Worm (Caenorhabditis elegans) whole organism, L3 larva: Measurements from ENCODE around the gene tbc-3.

Experiments used
- R02D3.7 ChIP-seq: fragments of 150-350 bp; optimal IDR thresholded peaks from 2 replicates; lab custom pipeline; 2014; ENCODE audit warnings: missing biosample characterization, missing genetic modification characterization
- ZK546.5 ChIP-seq: sonication (generic microtip); optimal IDR thresholded peaks from 2 replicates; lab custom pipeline; 2017; ENCODE audit warnings: missing biosample characterization, missing genetic modification characterization
- aly-2 ChIP-seq: fragments of 150-350 bp; optimal IDR thresholded peaks from 2 replicates; lab custom pipeline; 2014; ENCODE audit warnings: missing biosample characterization, missing genetic modification characterization
- ama-1 ChIP-seq: fragments of 150-350 bp; optimal IDR thresholded peaks from 2 replicates; lab custom pipeline; 2018
- ceh-16 ChIP-seq: sonication (generic microtip); optimal IDR thresholded peaks from 2 replicates; lab custom pipeline; 2017; ENCODE audit warnings: missing biosample characterization, missing genetic modification characterization
- ceh-28 ChIP-seq: fragments of 150-350 bp; optimal IDR thresholded peaks from 2 replicates; lab custom pipeline; 2014; ENCODE audit warnings: missing biosample characterization, missing genetic modification reagents, missing genetic modification characterization
- ceh-82 ChIP-seq: fragments of 150-350 bp; optimal IDR thresholded peaks from 2 replicates; lab custom pipeline; 2014; ENCODE audit warnings: missing biosample characterization, missing genetic modification characterization
- ceh-9 ChIP-seq: sonication (generic microtip); optimal IDR thresholded peaks from 2 replicates; lab custom pipeline; 2018; ENCODE audit warnings: missing biosample characterization, missing genetic modification characterization
- daf-12 ChIP-seq: fragments of 150-350 bp; optimal IDR thresholded peaks from 2 replicates; lab custom pipeline; 2014; ENCODE audit warnings: missing biosample characterization, missing genetic modification reagents, missing genetic modification characterization
- egl-27 ChIP-seq: sonication (generic microtip); optimal IDR thresholded peaks from 4 replicates; lab custom pipeline; 2017; ENCODE audit warnings: missing biosample characterization, missing genetic modification reagents, missing genetic modification characterization
- egl-5 ChIP-seq: fragments of 150-350 bp; optimal IDR thresholded peaks from 2 replicates; lab custom pipeline; 2017; ENCODE audit warnings: missing biosample characterization, missing genetic modification reagents, missing genetic modification characterization, inconsistent platforms
- elt-1 ChIP-seq: fragments of 150-350 bp; optimal IDR thresholded peaks from 2 replicates; lab custom pipeline; 2014; ENCODE audit warnings: missing biosample characterization, missing genetic modification characterization
- elt-2 ChIP-seq: sonication (generic microtip); optimal IDR thresholded peaks from 2 replicates; lab custom pipeline; 2016; ENCODE audit warnings: missing genetic modification reagents, mild to moderate bottlenecking, missing genetic modification characterization, missing compliant biosample characterization
- elt-3 ChIP-seq, 3 experiments: fragments of 150-350 bp in 1 of 3; sonication (generic microtip) in 2 of 3; optimal IDR thresholded peaks; 2 replicates in 2 of 3; 4 replicates in 1 of 3; lab custom pipeline; 2014 to 2017; ENCODE audit warnings: missing biosample characterization in 3 of 3, missing genetic modification characterization in 3 of 3
- eor-1 ChIP-seq, 2 experiments: fragments of 150-350 bp; optimal IDR thresholded peaks; 2 replicates each; lab custom pipeline; 2014 to 2018; ENCODE audit warnings: missing biosample characterization in 2 of 2, missing genetic modification characterization in 2 of 2
- fkh-10 ChIP-seq: sonication (generic microtip); optimal IDR thresholded peaks from 2 replicates; lab custom pipeline; 2017; ENCODE audit warnings: missing biosample characterization, missing genetic modification reagents, missing genetic modification characterization
- fkh-2 ChIP-seq: fragments of 150-350 bp; optimal IDR thresholded peaks from 2 replicates; lab custom pipeline; 2014; ENCODE audit warnings: missing biosample characterization, missing genetic modification reagents, missing genetic modification characterization
- fos-1 ChIP-seq: fragments of 150-350 bp; optimal IDR thresholded peaks from 2 replicates; lab custom pipeline; 2014; ENCODE audit warnings: missing biosample characterization, missing genetic modification characterization
- hmg-11 ChIP-seq: sonication (generic microtip); optimal IDR thresholded peaks from 2 replicates; lab custom pipeline; 2016; ENCODE audit warnings: missing genetic modification characterization, missing compliant biosample characterization
- jun-1 ChIP-seq: fragments of 150-350 bp; optimal IDR thresholded peaks from 2 replicates; lab custom pipeline; 2014; ENCODE audit warnings: missing biosample characterization, missing genetic modification reagents, missing genetic modification characterization
- lin-15B ChIP-seq: fragments of 150-350 bp; optimal IDR thresholded peaks from 2 replicates; lab custom pipeline; 2014; ENCODE audit warnings: missing biosample characterization, missing genetic modification characterization
- lin-39 ChIP-seq: fragments of 150-350 bp; optimal IDR thresholded peaks from 2 replicates; lab custom pipeline; 2018; ENCODE audit warnings: missing biosample characterization, missing genetic modification reagents, missing genetic modification characterization
- lsy-12 ChIP-seq: sonication (generic microtip); optimal IDR thresholded peaks from 2 replicates; lab custom pipeline; 2016; ENCODE audit warnings: mild to moderate bottlenecking, missing genetic modification characterization, missing compliant biosample characterization
- mdl-1 ChIP-seq: fragments of 150-350 bp; optimal IDR thresholded peaks from 2 replicates; lab custom pipeline; 2014; ENCODE audit warnings: missing biosample characterization, missing genetic modification characterization
- mml-1 ChIP-seq: fragments of 150-350 bp; sonication (generic microtip); optimal IDR thresholded peaks from 3 replicates; lab custom pipeline; 2014; ENCODE audit warnings: missing biosample characterization, missing genetic modification characterization
- nfya-1 ChIP-seq: sonication (generic microtip); optimal IDR thresholded peaks from 2 replicates; lab custom pipeline; 2017; ENCODE audit warnings: missing genetic modification characterization, mild to moderate bottlenecking, missing compliant biosample characterization, antibody characterized with exemption, moderate library complexity; ENCODE audit not compliant: insufficient read depth
- nhr-11 ChIP-seq: fragments of 150-350 bp; optimal IDR thresholded peaks from 2 replicates; lab custom pipeline; 2014; ENCODE audit warnings: missing biosample characterization, missing genetic modification characterization
- nhr-12 ChIP-seq: fragments of 150-350 bp; optimal IDR thresholded peaks from 2 replicates; lab custom pipeline; 2014; ENCODE audit warnings: missing biosample characterization, missing genetic modification characterization
- nhr-23 ChIP-seq: fragments of 150-350 bp; optimal IDR thresholded peaks from 2 replicates; lab custom pipeline; 2014; ENCODE audit warnings: missing biosample characterization, missing genetic modification reagents, missing genetic modification characterization
- nhr-237 ChIP-seq: fragments of 150-350 bp; optimal IDR thresholded peaks from 2 replicates; lab custom pipeline; 2014; ENCODE audit warnings: missing biosample characterization, missing genetic modification characterization
- nhr-25 ChIP-seq: sonication (generic microtip); optimal IDR thresholded peaks from 2 replicates; lab custom pipeline; 2017; ENCODE audit warnings: missing biosample characterization, missing genetic modification characterization
- nhr-28 ChIP-seq: fragments of 150-350 bp; optimal IDR thresholded peaks from 2 replicates; lab custom pipeline; 2014; ENCODE audit warnings: missing biosample characterization, missing genetic modification characterization
- nhr-43 ChIP-seq: sonication (generic microtip); optimal IDR thresholded peaks from 2 replicates; lab custom pipeline; 2016; ENCODE audit warnings: mild to moderate bottlenecking, missing genetic modification characterization, missing compliant biosample characterization; ENCODE audit not compliant: poor library complexity, severe bottlenecking
- nhr-67 ChIP-seq: fragments of 150-350 bp; optimal IDR thresholded peaks from 2 replicates; lab custom pipeline; 2014; ENCODE audit warnings: missing biosample characterization, missing genetic modification characterization
- nhr-76 ChIP-seq: fragments of 150-350 bp; sonication (generic microtip); optimal IDR thresholded peaks from 5 replicates; lab custom pipeline; 2014; ENCODE audit warnings: missing biosample characterization, missing genetic modification characterization
- nhr-77 ChIP-seq: fragments of 150-350 bp; optimal IDR thresholded peaks from 2 replicates; lab custom pipeline; 2014; ENCODE audit warnings: missing biosample characterization, missing genetic modification characterization
- pha-4 ChIP-seq: fragments of 150-350 bp; optimal IDR thresholded peaks from 2 replicates; lab custom pipeline; 2014; ENCODE audit warnings: missing biosample characterization, missing genetic modification reagents, missing genetic modification characterization
- pqm-1 ChIP-seq: fragments of 150-350 bp; optimal IDR thresholded peaks from 2 replicates; lab custom pipeline; 2017; ENCODE audit warnings: missing biosample characterization, missing genetic modification characterization, inconsistent platforms
- sea-2 ChIP-seq: fragments of 150-350 bp; sonication (generic microtip); optimal IDR thresholded peaks from 4 replicates; lab custom pipeline; 2014; ENCODE audit warnings: missing biosample characterization, missing genetic modification reagents, missing genetic modification characterization
- skn-1 ChIP-seq: fragments of 150-350 bp; optimal IDR thresholded peaks from 2 replicates; lab custom pipeline; 2014; ENCODE audit warnings: missing biosample characterization, missing genetic modification characterization
- snpc-4 ChIP-seq: fragments of 150-350 bp; optimal IDR thresholded peaks from 2 replicates; lab custom pipeline; 2014; ENCODE audit warnings: missing biosample characterization, missing genetic modification characterization
- tbx-2 ChIP-seq: sonication (generic microtip); optimal IDR thresholded peaks from 2 replicates; lab custom pipeline; 2016; ENCODE audit warnings: mild to moderate bottlenecking, missing genetic modification characterization, missing compliant biosample characterization
- unc-39 ChIP-seq: sonication (generic microtip); optimal IDR thresholded peaks from 4 replicates; lab custom pipeline; 2017; ENCODE audit warnings: missing biosample characterization, missing genetic modification characterization
- unc-62 ChIP-seq: fragments of 150-350 bp; sonication (generic microtip); optimal IDR thresholded peaks from 4 replicates; lab custom pipeline; 2014; ENCODE audit warnings: missing biosample characterization, missing genetic modification reagents, missing genetic modification characterization
- zag-1 ChIP-seq: fragments of 150-350 bp; optimal IDR thresholded peaks from 2 replicates; lab custom pipeline; 2014; ENCODE audit warnings: missing biosample characterization, missing genetic modification characterization
- ztf-11 ChIP-seq: fragments of 150-350 bp; optimal IDR thresholded peaks from 2 replicates; lab custom pipeline; 2014; ENCODE audit warnings: missing biosample characterization, missing genetic modification characterization
- ztf-4 ChIP-seq: fragments of 150-350 bp; optimal IDR thresholded peaks from 2 replicates; lab custom pipeline; 2014; ENCODE audit warnings: missing biosample characterization, missing genetic modification characterization

The tbc-3 gene

DNA sequence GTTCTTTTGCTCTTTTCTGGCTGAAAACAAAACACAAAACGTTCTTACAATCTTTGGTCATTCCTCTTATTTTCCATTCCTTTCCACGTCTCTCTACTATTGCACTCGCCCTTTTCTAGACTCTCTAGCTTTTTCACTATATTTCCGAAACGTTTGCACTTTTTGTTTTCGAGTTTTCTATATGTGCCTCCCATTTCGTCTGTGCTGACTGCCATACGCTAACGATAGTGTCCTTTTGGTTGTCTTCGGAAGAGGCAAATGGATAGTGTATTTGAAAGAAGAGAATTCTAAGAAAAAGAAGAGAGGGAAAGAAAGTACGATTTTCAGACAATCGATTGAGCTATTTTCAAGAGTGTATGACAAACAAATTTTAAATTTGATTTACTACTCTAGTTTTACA lies 26.0 kb upstream of the tbc-3 start:
- TF ChIP-seq nhr-67 (tag; lab: Kevin White, UChicago), result no peak
- TF ChIP-seq pha-4 (tag; lab: Kevin White, UChicago), result peak; percentile 66
- no peak for TF ChIP-seq ZK546.5 (tag; lab: Kevin White, UChicago)
- no peak for TF ChIP-seq fkh-10 (GFP tag; lab: Kevin White, UChicago)
- TF ChIP-seq ztf-4 (tag; lab: Kevin White, UChicago), result no peak
- peak; percentile 77 for TF ChIP-seq pqm-1
- no peak for TF ChIP-seq ceh-82 (tag; lab: Kevin White, UChicago)
- no peak for TF ChIP-seq elt-1
- no peak for TF ChIP-seq egl-5
- no peak for TF ChIP-seq tbx-2
- no peak for TF ChIP-seq daf-12 (tag; lab: Kevin White, UChicago)
- no peak for TF ChIP-seq unc-62
- TF ChIP-seq mml-1 (tag; lab: Kevin White, UChicago), result no peak
- peak; percentile 2 for TF ChIP-seq skn-1 (tag; lab: Kevin White, UChicago)
- TF ChIP-seq nfya-1 (tag; lab: Kevin White, UChicago), result peak; percentile 57
- TF ChIP-seq jun-1, result no peak
- no peak for TF ChIP-seq nhr-12
- no peak for TF ChIP-seq aly-2
- TF ChIP-seq ceh-16 (tag; lab: Kevin White, UChicago), result no peak
- no peak for TF ChIP-seq unc-39
- TF ChIP-seq lin-15B, result peak; percentile 18
- TF ChIP-seq elt-3 (tag; optimal IDR thresholded peaks at IDR 0.05; lab: Kevin White, UChicago), result no peak
- no peak for TF ChIP-seq nhr-28 (tag; lab: Kevin White, UChicago)
- no peak for TF ChIP-seq zag-1 (tag; lab: Kevin White, UChicago)
- TF ChIP-seq lin-39 (tag; lab: Kevin White, UChicago), result peak; percentile 1
- TF ChIP-seq nhr-11 (tag; lab: Kevin White, UChicago), result no peak
- no peak for TF ChIP-seq nhr-77 (tag; lab: Kevin White, UChicago)
- TF ChIP-seq fos-1 (tag; lab: Kevin White, UChicago), result no peak
- TF ChIP-seq snpc-4 (tag; lab: Kevin White, UChicago), result no peak
- TF ChIP-seq ceh-9 (tag; lab: Kevin White, UChicago), result no peak
- no peak for TF ChIP-seq sea-2 (GFP tag; lab: Kevin White, UChicago)
- no peak for TF ChIP-seq nhr-76 (tag; lab: Kevin White, UChicago)
- TF ChIP-seq ceh-28 (tag; lab: Kevin White, UChicago), result peak; percentile 26
- no peak for TF ChIP-seq nhr-43 (tag; lab: Kevin White, UChicago)
- no peak for TF ChIP-seq ama-1 (lab: Kevin White, UChicago)
- no peak for TF ChIP-seq mdl-1 (tag; lab: Kevin White, UChicago)
- no peak for TF ChIP-seq eor-1 (tag; optimal IDR thresholded peaks at IDR 0.05; lab: Kevin White, UChicago)
- no peak for TF ChIP-seq ztf-11 (tag; lab: Kevin White, UChicago)
- no peak for TF ChIP-seq nhr-23 (tag; lab: Kevin White, UChicago)
- TF ChIP-seq egl-27 (tag; lab: Kevin White, UChicago), result no peak
- no peak for TF ChIP-seq nhr-25
- TF ChIP-seq lsy-12, result no peak
- TF ChIP-seq nhr-237 (tag; lab: Kevin White, UChicago), result no peak
- TF ChIP-seq R02D3.7 (tag; lab: Kevin White, UChicago), result no peak
- TF ChIP-seq fkh-2 (tag; lab: Kevin White, UChicago), result no peak
- TF ChIP-seq elt-2 (tag; lab: Kevin White, UChicago), result peak; percentile 60
- peak; percentile 29 for TF ChIP-seq hmg-11 (tag; lab: Kevin White, UChicago)

DNA sequence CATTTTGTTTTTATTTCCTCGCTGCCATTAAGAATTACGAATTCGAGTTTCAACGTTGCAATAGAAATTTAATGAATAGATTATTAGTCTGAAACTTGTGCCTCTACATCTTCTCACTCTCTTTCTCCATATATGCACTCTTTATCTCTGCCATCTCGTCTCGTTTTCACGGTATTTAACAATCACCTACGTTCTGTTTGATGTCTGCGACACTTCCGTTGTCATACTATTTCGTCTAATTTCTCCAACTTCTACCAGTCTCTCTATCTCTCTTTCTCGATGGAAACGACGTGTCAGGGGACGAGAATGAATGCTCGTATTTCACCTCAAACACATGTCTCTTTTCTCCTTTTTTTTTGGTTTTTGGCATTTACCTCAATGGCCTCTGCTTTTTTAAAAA lies 25.0 kb upstream of the tbc-3 start:
- TF ChIP-seq ztf-4 (tag; lab: Kevin White, UChicago) (peak; percentile 9), snpc-4 (tag; lab: Kevin White, UChicago) (peak; percentile 48), pha-4 (tag; lab: Kevin White, UChicago) (peak; percentile 67), nhr-12 (no peak), nhr-25 (peak; percentile 58), lin-15B (peak; percentile 15), nfya-1 (tag; lab: Kevin White, UChicago) (peak; percentile 67), nhr-23 (tag; lab: Kevin White, UChicago) (peak; percentile 44), elt-1 (peak; percentile 48), mdl-1 (tag; lab: Kevin White, UChicago) (no peak), ceh-28 (tag; lab: Kevin White, UChicago) (no peak), pqm-1 (peak; percentile 59), mml-1 (tag; lab: Kevin White, UChicago) (no peak), hmg-11 (tag; lab: Kevin White, UChicago) (peak; percentile 44), elt-2 (tag; lab: Kevin White, UChicago) (peak; percentile 53)
